Fruit fly (Drosophila melanogaster) whole organism, embryonic: Measurements from ENCODE around the gene CG32195.

ENCODE experiments used
- Atf6 ChIP-seq: fragments of 200-800 bp; sonication (Bioruptor generic); IDR thresholded peaks from 2 replicates; pipeline ENCODE4 v1.3.6; 2022; ENCODE audit warnings: missing biosample characterization, missing genetic modification characterization
- CG12299 ChIP-seq: fragments of 200-800 bp; sonication (Bioruptor generic); optimal IDR thresholded peaks from 2 replicates; lab custom pipeline; 2018; ENCODE audit warnings: missing biosample characterization, mild to moderate bottlenecking, missing genetic modification characterization
- CG13287 ChIP-seq: fragments of 200-800 bp; sonication (Bioruptor generic); IDR thresholded peaks from 2 replicates; pipeline ENCODE4 v1.3.6; 2022; ENCODE audit warnings: missing biosample characterization, missing genetic modification characterization; ENCODE audit not compliant: partially characterized antibody
- CG13424 ChIP-seq: fragments of 200-800 bp; sonication (Bioruptor generic); optimal IDR thresholded peaks from 2 replicates; lab custom pipeline; 2019; ENCODE audit warnings: missing biosample characterization, mild to moderate bottlenecking, missing genetic modification characterization, moderate library complexity
- CG14860 ChIP-seq: fragments of 200-800 bp; sonication (Bioruptor generic); IDR thresholded peaks from 3 replicates; pipeline ENCODE4 v1.3.6; 2022; ENCODE audit warnings: missing biosample characterization, missing genetic modification characterization; ENCODE audit not compliant: partially characterized antibody
- CG15011 ChIP-seq: fragments of 200-800 bp; sonication (Bioruptor generic); optimal IDR thresholded peaks from 3 replicates; lab custom pipeline; 2018; ENCODE audit warnings: missing biosample characterization, mild to moderate bottlenecking, missing genetic modification characterization
- CG1529 ChIP-seq: fragments of 200-800 bp; sonication (Bioruptor generic); optimal IDR thresholded peaks from 3 replicates; lab custom pipeline; 2018; ENCODE audit warnings: missing biosample characterization, missing genetic modification characterization
- CG15514 ChIP-seq: fragments of 200-800 bp; sonication (Bioruptor generic); optimal IDR thresholded peaks from 3 replicates; lab custom pipeline; 2017; ENCODE audit warnings: missing biosample characterization, missing genetic modification characterization, mild to moderate bottlenecking, moderate library complexity, missing genetic modification reagents
- CG18764 ChIP-seq: fragments of 200-800 bp; sonication (Bioruptor generic); optimal IDR thresholded peaks from 3 replicates; lab custom pipeline; 2016; ENCODE audit warnings: missing biosample characterization, missing genetic modification characterization
- CG2678 ChIP-seq: fragments of 200-800 bp; sonication (Bioruptor generic); optimal IDR thresholded peaks from 3 replicates; lab custom pipeline; 2019; ENCODE audit warnings: missing biosample characterization, mild to moderate bottlenecking, missing genetic modification characterization, moderate library complexity
- CG31224 ChIP-seq: fragments of 200-800 bp; sonication (Bioruptor generic); IDR thresholded peaks from 2 replicates; pipeline ENCODE4 v1.3.6; 2022; ENCODE audit warnings: missing biosample characterization, missing genetic modification characterization
- CG42726 ChIP-seq: fragments of 200-800 bp; sonication (Bioruptor generic); IDR thresholded peaks from 2 replicates; pipeline ENCODE4 v1.3.6; 2022; ENCODE audit warnings: missing biosample characterization, missing genetic modification characterization; ENCODE audit not compliant: partially characterized antibody
- CG4360 ChIP-seq: fragments of 200-800 bp; sonication (Bioruptor generic); IDR thresholded peaks from 2 replicates; pipeline ENCODE4 v1.3.6; 2022; ENCODE audit warnings: missing biosample characterization, missing genetic modification characterization
- Drgx ChIP-seq: fragments of 200-800 bp; sonication (Bioruptor generic); IDR thresholded peaks from 2 replicates; pipeline ENCODE4 v1.3.6; 2022; ENCODE audit warnings: missing biosample characterization, missing genetic modification characterization
- E2f2 ChIP-seq: fragments of 200-800 bp; sonication (Bioruptor generic); IDR thresholded peaks from 2 replicates; pipeline ENCODE4 v1.3.6; 2022; ENCODE audit warnings: missing biosample characterization, missing genetic modification characterization
- ERR ChIP-seq: fragments of 200-800 bp; sonication (Bioruptor generic); optimal IDR thresholded peaks from 2 replicates; lab custom pipeline; 2016; ENCODE audit warnings: missing biosample characterization, missing genetic modification characterization
- H15 ChIP-seq: fragments of 200-800 bp; sonication (Bioruptor generic); IDR thresholded peaks from 3 replicates; pipeline ENCODE4 v1.3.6; 2022; ENCODE audit warnings: missing biosample characterization, missing genetic modification characterization
- H2.0 ChIP-seq: fragments of 200-800 bp; sonication (Bioruptor generic); IDR thresholded peaks from 2 replicates; pipeline ENCODE4 v1.3.6; 2022; ENCODE audit warnings: missing biosample characterization, missing genetic modification characterization
- HLH4C ChIP-seq: fragments of 200-800 bp; sonication (Bioruptor generic); IDR thresholded peaks from 3 replicates; pipeline ENCODE4 v1.3.6; 2022; ENCODE audit warnings: missing biosample characterization, missing genetic modification characterization; ENCODE audit not compliant: partially characterized antibody
- Hmr ChIP-seq: fragments of 200-800 bp; sonication (Bioruptor generic); optimal IDR thresholded peaks from 3 replicates; lab custom pipeline; 2017; ENCODE audit warnings: mild to moderate bottlenecking, missing biosample characterization, missing genetic modification reagents, missing genetic modification characterization
- Hmx ChIP-seq: fragments of 200-800 bp; sonication (Bioruptor generic); optimal IDR thresholded peaks from 2 replicates; lab custom pipeline; 2016; ENCODE audit warnings: missing biosample characterization, missing genetic modification characterization
- Hr3 ChIP-seq: fragments of 200-800 bp; sonication (Bioruptor generic); optimal IDR thresholded peaks from 3 replicates; lab custom pipeline; 2016; ENCODE audit warnings: missing biosample characterization, missing genetic modification characterization
- MBD-R2 ChIP-seq: fragments of 200-800 bp; sonication (Bioruptor generic); IDR thresholded peaks from 2 replicates; pipeline ENCODE4 v1.3.6; 2022; ENCODE audit warnings: missing biosample characterization, missing genetic modification characterization
- Mad ChIP-seq: fragments of 200-800 bp; sonication (Bioruptor generic); optimal IDR thresholded peaks from 2 replicates; lab custom pipeline; 2016; ENCODE audit warnings: missing biosample characterization, missing genetic modification characterization
- Nf-YC ChIP-seq: fragments of 200-800 bp; optimal IDR thresholded peaks from 3 replicates; lab custom pipeline; 2019; ENCODE audit warnings: missing biosample characterization, mild to moderate bottlenecking, missing genetic modification characterization, moderate library complexity
- Sin3A ChIP-seq: fragments of >200 bp; optimal IDR thresholded peaks from 2 replicates; lab custom pipeline; 2018
- TFAM ChIP-seq: fragments of 200-800 bp; sonication (Bioruptor generic); optimal IDR thresholded peaks from 2 replicates; lab custom pipeline; 2017; ENCODE audit warnings: missing biosample characterization, missing genetic modification characterization, inconsistent platforms
- ase ChIP-seq: fragments of 200-800 bp; sonication (Bioruptor generic); IDR thresholded peaks from 3 replicates; pipeline ENCODE4 v1.3.6; 2022; ENCODE audit warnings: missing biosample characterization, missing genetic modification characterization
- caup ChIP-seq: fragments of 200-800 bp; sonication (Bioruptor generic); optimal IDR thresholded peaks from 3 replicates; lab custom pipeline; 2017; ENCODE audit warnings: missing biosample characterization, mild to moderate bottlenecking, missing genetic modification characterization, moderate library complexity; ENCODE audit not compliant: severe bottlenecking
- cg ChIP-seq: fragments of 200-800 bp; sonication (Bioruptor generic); optimal IDR thresholded peaks from 3 replicates; lab custom pipeline; 2019; ENCODE audit warnings: missing biosample characterization, mild to moderate bottlenecking, missing genetic modification characterization, moderate library complexity
- chif ChIP-seq, 2 experiments: fragments of 200-800 bp; sonication (Bioruptor generic); optimal IDR thresholded peaks; 3 replicates each; lab custom pipeline; 2016; ENCODE audit warnings: missing biosample characterization in 2 of 2, missing genetic modification characterization in 2 of 2
- cwo ChIP-seq: fragments of 200-800 bp; sonication (Bioruptor generic); optimal IDR thresholded peaks from 3 replicates; lab custom pipeline; 2017; ENCODE audit warnings: missing biosample characterization, missing genetic modification characterization, mild to moderate bottlenecking, moderate library complexity, missing genetic modification reagents
- esg ChIP-seq: fragments of 200-800 bp; sonication (Bioruptor generic); conservative IDR thresholded peaks from 2 replicates; pipeline ENCODE4 v1.3.6; 2022; ENCODE audit warnings: missing biosample characterization, missing genetic modification characterization
- fd102C ChIP-seq: fragments of 200-800 bp; sonication (Bioruptor generic); optimal IDR thresholded peaks from 2 replicates; lab custom pipeline; 2018; ENCODE audit warnings: missing biosample characterization, mild to moderate bottlenecking, missing genetic modification characterization, moderate library complexity
- ham ChIP-seq: fragments of 200-800 bp; sonication (Bioruptor generic); IDR thresholded peaks from 2 replicates; pipeline ENCODE4 v1.3.6; 2022; ENCODE audit warnings: missing biosample characterization, missing genetic modification characterization
- jigr1 ChIP-seq: fragments of 200-800 bp; sonication (Bioruptor generic); IDR thresholded peaks from 3 replicates; pipeline ENCODE4 v1.3.6; 2022; ENCODE audit warnings: missing biosample characterization, missing genetic modification characterization
- lilli ChIP-seq: fragments of 200-800 bp; sonication (Bioruptor generic); optimal IDR thresholded peaks from 3 replicates; lab custom pipeline; 2016; ENCODE audit warnings: missing biosample characterization, missing genetic modification characterization
- mirr ChIP-seq: fragments of 200-800 bp; sonication (Bioruptor generic); optimal IDR thresholded peaks from 3 replicates; lab custom pipeline; 2018; ENCODE audit warnings: missing biosample characterization, mild to moderate bottlenecking, missing genetic modification characterization
- nom ChIP-seq: fragments of 200-800 bp; sonication (Bioruptor generic); optimal IDR thresholded peaks from 2 replicates; lab custom pipeline; 2017; ENCODE audit warnings: missing biosample characterization, missing genetic modification characterization, mild to moderate bottlenecking, moderate library complexity, missing genetic modification reagents
- pb ChIP-seq: fragments of 200-800 bp; sonication (Bioruptor generic); optimal IDR thresholded peaks from 3 replicates; lab custom pipeline; 2016; ENCODE audit warnings: missing biosample characterization, missing genetic modification characterization
- pum ChIP-seq: fragments of 200-800 bp; sonication (Bioruptor generic); optimal IDR thresholded peaks from 2 replicates; lab custom pipeline; 2016; ENCODE audit warnings: missing biosample characterization, missing genetic modification characterization
- repo ChIP-seq: fragments of 200-800 bp; sonication (Bioruptor generic); optimal IDR thresholded peaks from 2 replicates; lab custom pipeline; 2016; ENCODE audit warnings: missing biosample characterization, missing genetic modification characterization
- scrt ChIP-seq: fragments of 200-800 bp; sonication (Bioruptor generic); optimal IDR thresholded peaks from 2 replicates; lab custom pipeline; 2018; ENCODE audit warnings: missing biosample characterization, mild to moderate bottlenecking, missing genetic modification characterization, moderate library complexity
- tin ChIP-seq: fragments of 200-800 bp; sonication (Bioruptor generic); optimal IDR thresholded peaks from 3 replicates; lab custom pipeline; 2016; ENCODE audit warnings: missing biosample characterization, missing genetic modification characterization
- trh ChIP-seq: fragments of 200-800 bp; sonication (Bioruptor generic); optimal IDR thresholded peaks from 2 replicates; lab custom pipeline; 2016; ENCODE audit warnings: missing biosample characterization, missing genetic modification characterization
- tup ChIP-seq: fragments of 200-800 bp; sonication (Bioruptor generic); optimal IDR thresholded peaks from 2 replicates; lab custom pipeline; 2016; ENCODE audit warnings: missing biosample characterization, mild to moderate bottlenecking, missing genetic modification characterization, moderate library complexity
- usp ChIP-seq: fragments of >200 bp; optimal IDR thresholded peaks from 2 replicates; lab custom pipeline; 2017; ENCODE audit warnings: missing biosample characterization, missing genetic modification characterization
- zen2 ChIP-seq: fragments of 200-800 bp; sonication (Bioruptor generic); IDR thresholded peaks from 3 replicates; pipeline ENCODE4 v1.3.6; 2022; ENCODE audit warnings: missing biosample characterization, missing genetic modification characterization; ENCODE audit not compliant: partially characterized antibody

CG32195 gene

DNA sequence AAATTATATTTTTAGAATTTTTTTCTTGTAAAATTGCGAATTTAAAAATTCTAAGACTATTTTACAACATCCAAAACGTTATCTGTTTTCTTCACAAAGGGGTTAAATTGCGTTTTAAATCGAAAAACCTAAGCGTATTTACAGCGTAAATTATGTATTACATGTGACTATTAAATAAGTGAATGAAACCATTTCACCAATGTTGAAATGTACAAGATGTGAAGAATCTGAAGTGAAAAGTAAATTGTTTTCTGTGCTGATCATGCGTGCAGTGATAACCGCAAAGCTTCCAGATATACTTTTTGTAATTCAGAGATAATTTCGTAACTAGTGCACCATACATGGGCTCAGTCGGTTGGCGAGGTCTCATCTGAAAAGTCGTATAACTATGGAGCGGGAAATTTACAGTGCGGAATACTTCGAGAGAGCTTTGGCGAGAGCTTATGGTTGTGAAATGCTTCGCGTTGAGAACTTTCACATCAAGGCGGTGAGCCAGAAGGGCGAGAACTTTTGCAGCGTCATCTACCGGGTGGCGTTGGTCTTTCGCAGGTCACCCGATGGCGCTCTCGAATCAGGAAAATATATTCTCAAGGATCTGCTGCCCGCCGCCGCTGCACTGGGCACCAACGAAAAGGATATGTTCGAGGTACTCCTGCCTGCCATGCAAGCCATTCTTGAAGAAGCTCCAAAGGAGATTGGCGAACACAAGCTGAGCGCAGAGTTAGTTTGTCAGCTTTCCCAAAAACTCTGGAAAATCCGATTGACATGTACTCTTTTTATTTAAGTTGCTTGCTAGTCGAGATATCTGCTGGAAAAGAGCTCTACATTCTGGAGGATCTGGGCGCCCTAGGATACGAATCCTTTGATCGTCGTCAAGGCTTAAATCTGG is 1.5 kb downstream of the CG32195 start (continued):
- TF ChIP-seq pb (GFP tag; lab: Kevin White, UChicago) (peak; percentile 59), E2f2 (GFP tag; lab: Robert Waterston, UW) (0 out of 2 replicates have a peak, but pooled peaks have one; percentile 23), pum (GFP tag; lab: Kevin White, UChicago) (no peak), CG13287 (GFP tag; lab: Robert Waterston, UW) (no peak; the same call in 1 of the 2 replicates), Nf-YC (tag; lab: Kevin White, UChicago) (no peak), Hmx (GFP tag; lab: Kevin White, UChicago) (no peak), Drgx (GFP tag; lab: Robert Waterston, UW) (peak; percentile 13; the same call in 1 of the 2 replicates), CG15514 (GFP tag; lab: Kevin White, UChicago) (peak; percentile 87), trh (GFP tag; lab: Kevin White, UChicago) (no peak), tup (GFP tag; lab: Kevin White, UChicago) (no peak), H2.0 (GFP tag; lab: Robert Waterston, UW) (peak; percentile 52), Sin3A (lab: Kevin White, UChicago) (no peak), scrt (GFP tag; lab: Kevin White, UChicago) (no peak), esg (GFP tag; lab: Robert Waterston, UW) (no peak), CG14860 (no peak), ERR (GFP tag; lab: Kevin White, UChicago) (no peak), jigr1 (no peak), Mad (no peak), Atf6 (peak; percentile 61; the same call in 1 of the 2 replicates), CG31224 (GFP tag; lab: Robert Waterston, UW) (0 out of 2 replicates have a peak, but pooled peaks have one; percentile 15), CG1529 (GFP tag; lab: Kevin White, UChicago) (peak; percentile 53), tin (GFP tag; lab: Kevin White, UChicago) (peak; percentile 24), TFAM (GFP tag; lab: Kevin White, UChicago) (no peak), CG4360 (GFP tag; lab: Robert Waterston, UW) (no peak), zen2 (GFP tag; lab: Robert Waterston, UW) (no peak), ham (no peak), lilli (GFP tag; lab: Kevin White, UChicago) (no peak), H15 (peak; percentile 70), ase (GFP tag; lab: Robert Waterston, UW) (no peak; the same call in 1 of the 3 replicates), usp (GFP tag; lab: Kevin White, UChicago) (no peak), chif (GFP tag; optimal IDR thresholded peaks at IDR 0.05; lab: Kevin White, UChicago) (peak in 1 of 2 experiments; percentile 27), caup (GFP tag; lab: Kevin White, UChicago) (peak; percentile 75), Hmr (GFP tag; lab: Kevin White, UChicago) (peak; percentile 65), CG2678 (tag; lab: Kevin White, UChicago) (peak; percentile 77), MBD-R2 (GFP tag; lab: Robert Waterston, UW) (no peak; the same call in 1 of the 2 replicates), CG13424 (tag; lab: Kevin White, UChicago) (peak; percentile 59), repo (no peak), Hr3 (GFP tag; lab: Kevin White, UChicago) (peak; percentile 33), CG18764 (GFP tag; lab: Kevin White, UChicago) (no peak), CG42726 (peak; percentile 47; the same call in 1 of the 2 replicates), nom (GFP tag; lab: Kevin White, UChicago) (peak; percentile 3), HLH4C (GFP tag; lab: Robert Waterston, UW) (peak; percentile 15; the same call in 1 of the 3 replicates), cwo (no peak), mirr (GFP tag; lab: Kevin White, UChicago) (peak; percentile 31), CG15011 (GFP tag; lab: Kevin White, UChicago) (peak; percentile 24), fd102C (GFP tag; lab: Kevin White, UChicago) (no peak), CG12299 (tag; lab: Kevin White, UChicago) (no peak), cg (no peak)
